Worm (Caenorhabditis elegans) whole organism, late embryonic: ENCODE measurements around the gene T06D8.2.

Source experiments
- F13H6.1 ChIP-seq: sonication (generic microtip); optimal IDR thresholded peaks from 2 replicates; lab custom pipeline; 2016; ENCODE audit warnings: missing genetic modification characterization, missing compliant biosample characterization
- K09A11.1 ChIP-seq: sonication (generic microtip); optimal IDR thresholded peaks from 2 replicates; lab custom pipeline; 2017; ENCODE audit warnings: antibody characterized with exemption, mild to moderate bottlenecking, missing genetic modification characterization, missing compliant biosample characterization; ENCODE audit not compliant: insufficient read depth
- T23F11.4 ChIP-seq: fragments of 200-800 bp; sonication (Bioruptor generic); optimal IDR thresholded peaks from 2 replicates; lab custom pipeline; 2018; ENCODE audit warnings: mild to moderate bottlenecking, missing genetic modification characterization, missing compliant biosample characterization
- Y22D7AL.16 ChIP-seq: sonication (generic microtip); optimal IDR thresholded peaks from 2 replicates; lab custom pipeline; 2016; ENCODE audit warnings: missing genetic modification characterization, missing compliant biosample characterization
- ceh-14 ChIP-seq: sonication (generic microtip); optimal IDR thresholded peaks from 2 replicates; lab custom pipeline; 2016; ENCODE audit warnings: missing genotype, missing genetic modification characterization, missing compliant biosample characterization
- ceh-18 ChIP-seq: sonication (generic microtip); optimal IDR thresholded peaks from 2 replicates; lab custom pipeline; 2016; ENCODE audit warnings: missing genetic modification characterization, missing compliant biosample characterization
- ceh-2 ChIP-seq: sonication (generic microtip); optimal IDR thresholded peaks from 2 replicates; lab custom pipeline; 2016; ENCODE audit warnings: missing genotype, missing genetic modification characterization, missing compliant biosample characterization
- ceh-22 ChIP-seq: sonication (generic microtip); optimal IDR thresholded peaks from 2 replicates; lab custom pipeline; 2017; ENCODE audit warnings: missing biosample characterization, missing genetic modification characterization
- ceh-30 ChIP-seq: fragments of 150-350 bp; optimal IDR thresholded peaks from 2 replicates; lab custom pipeline; 2014; ENCODE audit warnings: missing biosample characterization, missing genetic modification characterization
- ceh-45 ChIP-seq: fragments of 200-800 bp; sonication (Bioruptor generic); IDR thresholded peaks from 2 replicates; pipeline ENCODE4 v1.3.6; 2022; ENCODE audit warnings: missing genetic modification reagents, missing genetic modification characterization, missing compliant biosample characterization
- ceh-6 ChIP-seq: fragments of 200-800 bp; sonication (Bioruptor generic); optimal IDR thresholded peaks from 2 replicates; lab custom pipeline; 2018; ENCODE audit warnings: mild to moderate bottlenecking, missing genetic modification characterization, missing compliant biosample characterization
- che-1 ChIP-seq: sonication (generic microtip); optimal IDR thresholded peaks from 2 replicates; lab custom pipeline; 2016; ENCODE audit warnings: mild to moderate bottlenecking, missing genetic modification characterization, missing compliant biosample characterization
- dmd-4 ChIP-seq: sonication (generic microtip); optimal IDR thresholded peaks from 2 replicates; lab custom pipeline; 2016; ENCODE audit warnings: borderline replicate concordance, missing genetic modification characterization, missing compliant biosample characterization
- dve-1 ChIP-seq: sonication (generic microtip); optimal IDR thresholded peaks from 2 replicates; lab custom pipeline; 2017; ENCODE audit warnings: antibody characterized with exemption, mild to moderate bottlenecking, missing genetic modification characterization, missing compliant biosample characterization
- elt-4 ChIP-seq: sonication (generic microtip); optimal IDR thresholded peaks from 2 replicates; lab custom pipeline; 2016; ENCODE audit warnings: missing genetic modification characterization, missing compliant biosample characterization
- ets-4 ChIP-seq: sonication (generic microtip); optimal IDR thresholded peaks from 2 replicates; lab custom pipeline; 2016; ENCODE audit warnings: missing genetic modification characterization, missing compliant biosample characterization
- fax-1 ChIP-seq: sonication (generic microtip); optimal IDR thresholded peaks from 2 replicates; lab custom pipeline; 2016; ENCODE audit warnings: missing genotype, missing genetic modification characterization, missing compliant biosample characterization
- fkh-10 ChIP-seq: fragments of 150-350 bp; optimal IDR thresholded peaks from 2 replicates; lab custom pipeline; 2014; ENCODE audit warnings: missing biosample characterization, missing genetic modification reagents, missing genetic modification characterization
- gmeb-2 ChIP-seq: sonication (generic microtip); optimal IDR thresholded peaks from 2 replicates; lab custom pipeline; 2016; ENCODE audit warnings: missing genetic modification characterization, inconsistent platforms, missing compliant biosample characterization
- hlh-30 ChIP-seq: sonication (generic microtip); optimal IDR thresholded peaks from 2 replicates; lab custom pipeline; 2017; ENCODE audit warnings: antibody characterized with exemption, missing genetic modification characterization, missing compliant biosample characterization; ENCODE audit not compliant: insufficient read depth
- hlh-8 ChIP-seq: sonication (generic microtip); optimal IDR thresholded peaks from 2 replicates; lab custom pipeline; 2016; ENCODE audit warnings: missing genotype, missing genetic modification characterization, missing compliant biosample characterization
- lin-11 ChIP-seq: fragments of 200-800 bp; sonication (Bioruptor generic); optimal IDR thresholded peaks from 2 replicates; lab custom pipeline; 2018; ENCODE audit warnings: mild to moderate bottlenecking, missing genetic modification characterization, missing compliant biosample characterization
- madf-2 ChIP-seq: sonication (generic microtip); optimal IDR thresholded peaks from 2 replicates; lab custom pipeline; 2017; ENCODE audit warnings: missing genetic modification characterization, missing compliant biosample characterization
- nfya-1 ChIP-seq: sonication (generic microtip); optimal IDR thresholded peaks from 2 replicates; lab custom pipeline; 2017; ENCODE audit warnings: missing genetic modification characterization, mild to moderate bottlenecking, missing compliant biosample characterization, antibody characterized with exemption, moderate library complexity
- nhr-11 ChIP-seq: fragments of 150-350 bp; optimal IDR thresholded peaks from 2 replicates; lab custom pipeline; 2014; ENCODE audit warnings: missing biosample characterization, missing genetic modification characterization
- npax-4 ChIP-seq: sonication (generic microtip); optimal IDR thresholded peaks from 2 replicates; lab custom pipeline; 2016; ENCODE audit warnings: missing genetic modification characterization, missing compliant biosample characterization
- pag-3 ChIP-seq: sonication (generic microtip); optimal IDR thresholded peaks from 2 replicates; lab custom pipeline; 2016; ENCODE audit warnings: missing compliant biosample characterization, missing genetic modification characterization, borderline replicate concordance
- pha-2 ChIP-seq: sonication (generic microtip); optimal IDR thresholded peaks from 2 replicates; lab custom pipeline; 2017; ENCODE audit warnings: mild to moderate bottlenecking, missing genetic modification characterization, missing compliant biosample characterization
- pqm-1 ChIP-seq: sonication (generic microtip); optimal IDR thresholded peaks from 2 replicates; lab custom pipeline; 2016; ENCODE audit warnings: missing genetic modification characterization, missing compliant biosample characterization
- rnt-1 ChIP-seq: sonication (generic microtip); optimal IDR thresholded peaks from 2 replicates; lab custom pipeline; 2016; ENCODE audit warnings: missing genetic modification characterization, missing compliant biosample characterization
- sdc-2 ChIP-seq: sonication (generic microtip); optimal IDR thresholded peaks from 2 replicates; lab custom pipeline; 2016; ENCODE audit warnings: missing genotype, missing genetic modification characterization, missing compliant biosample characterization
- sox-2 ChIP-seq: fragments of 200-800 bp; sonication (Bioruptor generic); IDR thresholded peaks from 2 replicates; pipeline ENCODE4 v1.3.6; 2022; ENCODE audit warnings: missing genetic modification reagents, missing genetic modification characterization, missing compliant biosample characterization
- tbx-2 ChIP-seq: sonication (generic microtip); optimal IDR thresholded peaks from 2 replicates; lab custom pipeline; 2016; ENCODE audit warnings: missing genetic modification characterization, missing compliant biosample characterization
- unc-3 ChIP-seq, 2 experiments: fragments of 200-800 bp in 1 of 2; sonication (Bioruptor generic) in 1 of 2; sonication (generic microtip) in 1 of 2; conservative IDR thresholded peaks in 1 of 2; optimal IDR thresholded peaks in 1 of 2; 2 replicates each; pipeline versions ENCODE4 v1.3.6 to Lab custom; 2016 to 2022; ENCODE audit warnings: missing compliant biosample characterization in 2 of 2, missing genetic modification characterization in 2 of 2, missing genetic modification reagents in 1 of 2
- unc-86 ChIP-seq: sonication (generic microtip); optimal IDR thresholded peaks from 2 replicates; lab custom pipeline; 2016; ENCODE audit warnings: missing genetic modification characterization, missing compliant biosample characterization
- ztf-16 ChIP-seq: sonication (generic microtip); optimal IDR thresholded peaks from 2 replicates; lab custom pipeline; 2017; ENCODE audit warnings: missing genetic modification characterization, missing compliant biosample characterization

Gene T06D8.2

DNA sequence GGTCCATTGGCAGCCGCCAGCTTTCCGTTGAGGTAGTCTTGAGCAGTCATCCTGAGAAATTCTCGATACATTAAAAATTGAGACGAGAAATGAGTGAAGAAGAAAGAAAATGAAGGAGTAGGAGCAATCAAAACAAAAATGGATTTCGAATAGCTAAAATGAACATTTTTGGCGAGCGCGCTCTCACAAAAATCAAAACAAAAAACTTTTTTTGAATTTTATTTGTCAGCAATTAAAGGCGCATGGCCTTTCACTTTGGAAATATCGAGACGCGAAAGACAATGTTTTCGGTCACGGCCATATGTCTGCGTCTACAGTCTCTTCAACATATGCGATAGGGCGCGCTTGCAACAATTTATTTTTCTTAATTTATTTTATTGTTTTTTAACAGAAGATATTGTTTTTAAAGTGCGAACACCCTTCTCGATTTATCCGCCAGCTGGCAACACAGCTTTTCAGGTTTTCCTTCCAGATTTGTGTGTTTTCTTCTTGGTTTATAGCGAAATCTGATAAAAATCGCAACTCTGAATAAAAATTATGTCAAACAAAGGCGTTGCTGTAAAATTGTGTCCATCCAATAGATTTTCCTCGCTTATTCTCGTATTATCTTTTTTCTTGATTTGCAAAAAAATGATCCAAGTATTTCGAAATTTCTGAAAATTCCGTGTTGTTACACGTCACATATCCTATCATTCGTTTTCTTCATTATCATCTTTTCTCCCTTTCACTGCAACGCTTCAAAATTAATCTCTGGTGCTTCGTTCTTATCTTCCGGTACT, 12.6 kb downstream of the T06D8.2 start, which contains the start of the genes rpn-9 and T06D8.9 (continued):
- TF ChIP-seq sdc-2, result no peak
- TF ChIP-seq Y22D7AL.16 (tag; lab: Kevin White, UChicago), result no peak
- TF ChIP-seq lin-11 (tag; lab: Kevin White, UChicago), result no peak
- no peak for TF ChIP-seq ets-4 (tag; lab: Kevin White, UChicago)
- no peak for TF ChIP-seq ceh-6 (GFP tag; lab: Kevin White, UChicago)
- no peak for TF ChIP-seq pqm-1 (tag; lab: Kevin White, UChicago)
- TF ChIP-seq ceh-45 (GFP tag; lab: Robert Waterston, UW), result no peak
- TF ChIP-seq ztf-16, result no peak
- TF ChIP-seq K09A11.1, result no peak
- TF ChIP-seq nfya-1 (tag; lab: Kevin White, UChicago), result peak; percentile 73
- no peak for TF ChIP-seq unc-86 (tag; lab: Kevin White, UChicago)
- TF ChIP-seq dmd-4 (tag; lab: Kevin White, UChicago), result no peak
- TF ChIP-seq ceh-14, result peak; percentile 29
- no peak for TF ChIP-seq nhr-11 (tag; lab: Kevin White, UChicago)
- TF ChIP-seq sox-2 (GFP tag; lab: Robert Waterston, UW), result no peak
- no peak for TF ChIP-seq pha-2 (tag; lab: Kevin White, UChicago)
- TF ChIP-seq F13H6.1 (tag; lab: Kevin White, UChicago), result no peak
- no peak for TF ChIP-seq unc-3 (GFP tag; conservative IDR thresholded peaks at IDR 0.05; lab: Robert Waterston, UW)
- no peak for TF ChIP-seq unc-3 (tag; optimal IDR thresholded peaks at IDR 0.05; lab: Kevin White, UChicago)
- no peak for TF ChIP-seq fkh-10 (GFP tag; lab: Kevin White, UChicago)
- TF ChIP-seq che-1 (tag; lab: Kevin White, UChicago), result no peak
- peak; percentile 43 for TF ChIP-seq ceh-2
- TF ChIP-seq npax-4 (tag; lab: Kevin White, UChicago), result no peak
- TF ChIP-seq fax-1 (tag; lab: Kevin White, UChicago), result no peak
- TF ChIP-seq elt-4 (tag; lab: Kevin White, UChicago), result no peak
- TF ChIP-seq rnt-1 (tag; lab: Kevin White, UChicago), result peak; percentile 33
- TF ChIP-seq tbx-2 (tag; lab: Kevin White, UChicago), result peak; percentile 46
- TF ChIP-seq hlh-30 (tag; lab: Kevin White, UChicago), result peak; percentile 59

DNA sequence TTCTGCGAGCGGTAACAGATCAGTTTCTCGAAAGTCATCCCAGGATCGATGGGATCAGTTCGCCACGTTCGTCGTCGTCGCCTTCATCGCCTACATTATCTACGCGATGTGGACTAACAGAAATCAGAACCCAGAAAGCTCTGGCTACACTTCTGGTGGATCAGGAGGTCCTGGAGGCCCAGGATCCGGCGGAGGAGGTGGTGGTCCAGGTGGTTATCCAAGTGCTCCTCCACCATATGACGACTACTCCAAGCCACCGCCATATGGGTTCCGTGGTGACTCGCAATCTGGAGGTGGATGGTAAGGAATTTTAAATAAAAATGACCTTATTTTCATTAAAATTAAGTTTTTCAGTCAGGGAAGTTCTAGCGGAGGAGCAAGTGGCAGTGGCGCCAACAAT, 13.7 kb downstream of the T06D8.2 start:
- TF ChIP-seq dve-1 (no peak), ceh-22 (tag; lab: Kevin White, UChicago) (no peak), ceh-30 (tag; lab: Kevin White, UChicago) (no peak), sdc-2 (no peak), T23F11.4 (GFP tag; lab: Kevin White, UChicago) (no peak), pag-3 (no peak), gmeb-2 (tag; lab: Kevin White, UChicago) (no peak)

DNA sequence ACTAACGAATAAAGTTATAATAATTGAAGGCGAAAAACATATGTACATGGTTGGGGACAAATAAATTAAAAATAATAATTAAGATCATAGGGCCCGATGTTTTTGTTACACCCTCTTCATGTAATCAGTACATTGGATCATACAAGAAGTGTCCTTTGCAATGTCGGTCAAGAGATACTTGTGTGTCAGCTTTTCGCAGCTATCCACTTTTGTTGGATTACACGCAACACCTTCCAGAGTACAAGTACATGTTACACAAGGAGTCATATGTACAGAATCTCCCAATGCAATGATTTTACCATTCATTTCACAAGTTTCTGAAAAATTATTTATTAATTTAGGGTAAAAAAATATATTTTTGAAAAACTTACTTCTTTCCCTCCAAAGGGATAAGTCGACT, 14.5 kb downstream of the T06D8.2 start:
- TF ChIP-seq hlh-8 (tag; lab: Kevin White, UChicago), result no peak
- TF ChIP-seq ceh-18 (tag; lab: Kevin White, UChicago), result no peak
- TF ChIP-seq che-1 (tag; lab: Kevin White, UChicago), result no peak
- TF ChIP-seq gmeb-2 (tag; lab: Kevin White, UChicago), result no peak
- no peak for TF ChIP-seq nfya-1 (tag; lab: Kevin White, UChicago)
- TF ChIP-seq madf-2 (tag; lab: Kevin White, UChicago), result no peak
- no peak for TF ChIP-seq ceh-2
- no peak for TF ChIP-seq elt-4 (tag; lab: Kevin White, UChicago)
- TF ChIP-seq npax-4 (tag; lab: Kevin White, UChicago), result no peak
- no peak for TF ChIP-seq pqm-1 (tag; lab: Kevin White, UChicago)
